Fruit fly (Drosophila melanogaster) whole organism, prepupa: ENCODE measurements around the gene Rbp1-like.

Experiments
- Blimp-1 ChIP-seq: fragments of 200-800 bp; sonication (Bioruptor generic); optimal IDR thresholded peaks from 3 replicates; lab custom pipeline; 2017; ENCODE audit warnings: missing biosample characterization, missing genetic modification characterization, mild to moderate bottlenecking, moderate library complexity, missing genetic modification reagents
- CG10631 ChIP-seq: fragments of 200-800 bp; sonication (Bioruptor generic); optimal IDR thresholded peaks from 2 replicates; lab custom pipeline; 2016; ENCODE audit warnings: missing biosample characterization, missing genetic modification characterization
- CG11294 ChIP-seq: fragments of 200-800 bp; sonication (Bioruptor generic); IDR thresholded peaks from 2 replicates; pipeline ENCODE4 v1.3.6; 2022; ENCODE audit warnings: missing biosample characterization, missing genetic modification characterization
- CG11762 ChIP-seq: fragments of 200-800 bp; sonication (Bioruptor generic); optimal IDR thresholded peaks from 3 replicates; lab custom pipeline; 2016; ENCODE audit warnings: missing biosample characterization, missing genetic modification characterization; ENCODE audit not compliant: insufficient read depth
- CG11902 ChIP-seq: fragments of 200-800 bp; sonication (Bioruptor generic); optimal IDR thresholded peaks from 3 replicates; lab custom pipeline; 2016; ENCODE audit warnings: missing biosample characterization, missing genetic modification characterization
- CG1621 ChIP-seq: fragments of 200-800 bp; sonication (Bioruptor generic); optimal IDR thresholded peaks from 3 replicates; lab custom pipeline; 2018; ENCODE audit warnings: missing biosample characterization, mild to moderate bottlenecking, missing genetic modification characterization
- CG16779 ChIP-seq: fragments of 200-800 bp; sonication (Bioruptor generic); optimal IDR thresholded peaks from 3 replicates; lab custom pipeline; 2017; ENCODE audit warnings: missing biosample characterization, mild to moderate bottlenecking, missing genetic modification characterization
- CG3032 ChIP-seq: fragments of 200-800 bp; optimal IDR thresholded peaks from 2 replicates; lab custom pipeline; 2019; ENCODE audit warnings: missing biosample characterization, mild to moderate bottlenecking, missing genetic modification characterization, moderate library complexity
- CG32006 ChIP-seq: fragments of 200-800 bp; sonication (Bioruptor generic); optimal IDR thresholded peaks from 3 replicates; lab custom pipeline; 2017; ENCODE audit warnings: missing biosample characterization, mild to moderate bottlenecking, missing genetic modification characterization
- CG34406 ChIP-seq: fragments of 200-800 bp; sonication (Bioruptor generic); optimal IDR thresholded peaks from 3 replicates; lab custom pipeline; 2016; ENCODE audit warnings: missing biosample characterization, missing genetic modification characterization
- CG3919 ChIP-seq: fragments of 200-800 bp; sonication (Bioruptor generic); optimal IDR thresholded peaks from 3 replicates; lab custom pipeline; 2016; ENCODE audit warnings: missing biosample characterization, missing genetic modification characterization
- CG6163 ChIP-seq: fragments of 200-800 bp; sonication (Bioruptor generic); IDR thresholded peaks from 3 replicates; pipeline ENCODE4 v1.3.6; 2022; ENCODE audit warnings: missing biosample characterization, missing genetic modification characterization
- CG6276 ChIP-seq: fragments of 200-800 bp; sonication (Bioruptor generic); optimal IDR thresholded peaks from 2 replicates; lab custom pipeline; 2017; ENCODE audit warnings: missing biosample characterization, mild to moderate bottlenecking, missing genetic modification characterization
- CG6792 ChIP-seq: fragments of 200-800 bp; sonication (Bioruptor generic); optimal IDR thresholded peaks from 3 replicates; lab custom pipeline; 2016; ENCODE audit warnings: missing biosample characterization, missing genetic modification characterization
- CG6854 ChIP-seq: fragments of 200-800 bp; sonication (Bioruptor generic); optimal IDR thresholded peaks from 2 replicates; lab custom pipeline; 2017; ENCODE audit warnings: missing biosample characterization, mild to moderate bottlenecking, missing genetic modification characterization
- CG7368 ChIP-seq: fragments of 200-800 bp; sonication (Bioruptor generic); optimal IDR thresholded peaks from 3 replicates; lab custom pipeline; 2016; ENCODE audit warnings: missing biosample characterization, missing genetic modification characterization
- CG8119 ChIP-seq: fragments of 200-800 bp; sonication (Bioruptor generic); IDR thresholded peaks from 3 replicates; pipeline ENCODE4 v1.3.6; 2022; ENCODE audit warnings: missing biosample characterization, missing genetic modification characterization
- CG8632 ChIP-seq: fragments of 200-800 bp; sonication (Bioruptor generic); optimal IDR thresholded peaks from 3 replicates; lab custom pipeline; 2016; ENCODE audit warnings: missing biosample characterization, missing genetic modification characterization
- CG9139 ChIP-seq: fragments of 200-800 bp; sonication (Bioruptor generic); optimal IDR thresholded peaks from 3 replicates; lab custom pipeline; 2017; ENCODE audit warnings: missing biosample characterization, mild to moderate bottlenecking, missing genetic modification characterization
- Eip75B ChIP-seq: fragments of 200-800 bp; sonication (Bioruptor generic); optimal IDR thresholded peaks from 3 replicates; lab custom pipeline; 2016; ENCODE audit warnings: missing biosample characterization, missing genetic modification characterization
- Eip78C ChIP-seq: fragments of 200-800 bp; sonication (Bioruptor generic); peaks from one replicate; lab custom pipeline; 2016; ENCODE audit warnings: missing biosample characterization, missing genetic modification characterization
- Eip93F ChIP-seq: fragments of 200-800 bp; sonication (Bioruptor generic); optimal IDR thresholded peaks from 2 replicates; lab custom pipeline; 2016; ENCODE audit warnings: missing biosample characterization, mild to moderate bottlenecking, missing genetic modification characterization
- Ets21C ChIP-seq: fragments of 200-800 bp; sonication (Bioruptor generic); optimal IDR thresholded peaks from 3 replicates; lab custom pipeline; 2016; ENCODE audit warnings: missing biosample characterization, missing genetic modification characterization
- Ets96B ChIP-seq: fragments of 200-800 bp; optimal IDR thresholded peaks from 2 replicates; lab custom pipeline; 2019; ENCODE audit warnings: missing biosample characterization, mild to moderate bottlenecking, missing genetic modification characterization, moderate library complexity
- Hr38 ChIP-seq: sonication (Bioruptor generic); optimal IDR thresholded peaks from 2 replicates; lab custom pipeline; 2016; ENCODE audit warnings: missing biosample characterization, missing genetic modification characterization
- Hr4 ChIP-seq: fragments of 200-800 bp; sonication (Bioruptor generic); optimal IDR thresholded peaks from 3 replicates; lab custom pipeline; 2016; ENCODE audit warnings: missing biosample characterization, missing genetic modification characterization
- Met ChIP-seq: fragments of 200-800 bp; sonication (Bioruptor generic); optimal IDR thresholded peaks from 3 replicates; lab custom pipeline; 2016; ENCODE audit warnings: missing biosample characterization, missing genetic modification characterization
- Sox102F ChIP-seq: fragments of 200-800 bp; sonication (Bioruptor generic); optimal IDR thresholded peaks from 2 replicates; lab custom pipeline; 2016; ENCODE audit warnings: missing biosample characterization, mild to moderate bottlenecking, missing genetic modification characterization
- Sox14 ChIP-seq: fragments of 200-800 bp; sonication (Bioruptor generic); optimal IDR thresholded peaks from 3 replicates; lab custom pipeline; 2016; ENCODE audit warnings: missing biosample characterization, missing genetic modification characterization
- Sox15 ChIP-seq: fragments of 200-800 bp; sonication (Bioruptor generic); optimal IDR thresholded peaks from 3 replicates; lab custom pipeline; 2016; ENCODE audit warnings: missing biosample characterization, missing genetic modification characterization
- achi ChIP-seq: fragments of 200-800 bp; sonication (Bioruptor generic); optimal IDR thresholded peaks from 3 replicates; lab custom pipeline; 2016; ENCODE audit warnings: missing biosample characterization, missing genetic modification characterization
- acj6 ChIP-seq: fragments of 200-800 bp; sonication (Bioruptor generic); optimal IDR thresholded peaks from 3 replicates; lab custom pipeline; 2016; ENCODE audit warnings: missing biosample characterization, missing genetic modification characterization
- dac ChIP-seq: fragments of 200-800 bp; sonication (Bioruptor generic); optimal IDR thresholded peaks from 2 replicates; lab custom pipeline; 2017; ENCODE audit warnings: missing biosample characterization, mild to moderate bottlenecking, missing genetic modification characterization
- dsx ChIP-seq: fragments of 200-800 bp; optimal IDR thresholded peaks from 3 replicates; lab custom pipeline; 2019; ENCODE audit warnings: missing biosample characterization, mild to moderate bottlenecking, missing genetic modification characterization, moderate library complexity; ENCODE audit not compliant: poor library complexity, severe bottlenecking
- eg ChIP-seq: fragments of 200-800 bp; sonication (Bioruptor generic); IDR thresholded peaks from 3 replicates; pipeline ENCODE4 v1.3.6; 2022; ENCODE audit warnings: missing biosample characterization, missing genetic modification characterization
- esn ChIP-seq: fragments of 200-800 bp; sonication (Bioruptor generic); optimal IDR thresholded peaks from 2 replicates; lab custom pipeline; 2016; ENCODE audit warnings: missing biosample characterization, mild to moderate bottlenecking, missing genetic modification characterization, moderate library complexity
- fd59A ChIP-seq: fragments of 200-800 bp; sonication (Bioruptor generic); optimal IDR thresholded peaks from 2 replicates; lab custom pipeline; 2017; ENCODE audit warnings: missing biosample characterization, mild to moderate bottlenecking, missing genetic modification characterization, missing genetic modification reagents
- fkh ChIP-seq: fragments of 200-800 bp; sonication (Bioruptor generic); optimal IDR thresholded peaks from 3 replicates; lab custom pipeline; 2017; ENCODE audit warnings: missing biosample characterization, mild to moderate bottlenecking, missing genetic modification characterization, moderate library complexity
- lz ChIP-seq: fragments of 200-800 bp; sonication (Bioruptor generic); optimal IDR thresholded peaks from 3 replicates; lab custom pipeline; 2016; ENCODE audit warnings: missing biosample characterization, missing genetic modification characterization
- net ChIP-seq: fragments of 200-800 bp; sonication (Bioruptor generic); optimal IDR thresholded peaks from 3 replicates; lab custom pipeline; 2016; ENCODE audit warnings: missing biosample characterization, missing genetic modification characterization
- pdm3 ChIP-seq: fragments of 200-800 bp; sonication (Bioruptor generic); optimal IDR thresholded peaks from 3 replicates; lab custom pipeline; 2016; ENCODE audit warnings: missing biosample characterization, missing genetic modification characterization
- salr ChIP-seq, 2 experiments: fragments of 200-800 bp; sonication (Bioruptor generic); optimal IDR thresholded peaks; 3 replicates each; lab custom pipeline; 2016 to 2018; ENCODE audit warnings: missing biosample characterization in 2 of 2, missing genetic modification characterization in 2 of 2, mild to moderate bottlenecking in 1 of 2
- spab ChIP-seq: fragments of 200-800 bp; sonication (Bioruptor generic); optimal IDR thresholded peaks from 2 replicates; lab custom pipeline; 2017; ENCODE audit warnings: missing biosample characterization, mild to moderate bottlenecking, missing genetic modification characterization, missing genetic modification reagents
- ss ChIP-seq, 2 experiments: fragments of 200-800 bp; sonication (Bioruptor generic); optimal IDR thresholded peaks; 2 replicates in 1 of 2; 3 replicates in 1 of 2; lab custom pipeline; 2017 to 2018; ENCODE audit warnings: mild to moderate bottlenecking in 2 of 2, missing biosample characterization in 2 of 2, missing genetic modification characterization in 2 of 2, moderate library complexity in 1 of 2
- svp ChIP-seq: fragments of 200-800 bp; sonication (Bioruptor generic); peaks from one replicate; lab custom pipeline; 2016; ENCODE audit warnings: missing biosample characterization, missing genetic modification characterization
- topi ChIP-seq: fragments of 200-800 bp; sonication (Bioruptor generic); optimal IDR thresholded peaks from 3 replicates; lab custom pipeline; 2016; ENCODE audit warnings: missing biosample characterization, missing genetic modification characterization
- vri ChIP-seq: fragments of 200-800 bp; sonication (Bioruptor generic); optimal IDR thresholded peaks from 3 replicates; lab custom pipeline; 2016; ENCODE audit warnings: missing biosample characterization, mild to moderate bottlenecking, missing genetic modification characterization

Rbp1-like gene

DNA sequence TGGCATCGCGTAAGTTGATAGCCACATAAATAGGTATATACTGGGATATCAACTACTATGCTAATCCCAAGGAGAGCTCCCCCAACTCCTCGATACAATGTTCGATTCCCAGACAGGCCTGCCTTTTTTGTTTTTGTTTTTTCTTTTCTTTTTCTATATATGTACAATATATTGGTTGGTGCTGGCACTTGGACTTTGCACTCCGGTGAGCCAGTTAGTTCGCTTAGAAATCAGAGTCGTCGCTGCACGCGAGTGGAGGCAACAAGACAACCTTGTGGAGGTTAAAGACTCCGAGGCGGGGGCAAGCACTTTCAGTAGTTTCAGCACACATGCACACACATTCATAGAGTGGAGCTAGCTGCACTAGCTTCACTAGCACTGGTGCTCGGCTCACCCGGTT is 21.6 kb upstream of the Rbp1-like start (continued):
- no peak for TF ChIP-seq Blimp-1 (GFP tag; lab: Kevin White, UChicago)
- TF ChIP-seq Ets96B (tag; lab: Kevin White, UChicago), result no peak
- TF ChIP-seq fd59A, result no peak
- TF ChIP-seq dsx (GFP tag; lab: Kevin White, UChicago), result peak; percentile 79
- no peak for TF ChIP-seq Eip75B (GFP tag; lab: Kevin White, UChicago)
- no peak for TF ChIP-seq acj6 (GFP tag; lab: Kevin White, UChicago)
- no peak for TF ChIP-seq CG10631 (GFP tag; lab: Kevin White, UChicago)
- peak; percentile 56; the same call in 2 of the 3 replicates for TF ChIP-seq eg
- TF ChIP-seq vri, result no peak
- no peak for TF ChIP-seq CG8632
- no peak for TF ChIP-seq fkh (GFP tag; lab: Kevin White, UChicago)
- peak; percentile 62 for TF ChIP-seq CG9139
- TF ChIP-seq CG11762 (GFP tag; lab: Kevin White, UChicago), result no peak
- TF ChIP-seq Eip93F (GFP tag; lab: Kevin White, UChicago), result no peak
- TF ChIP-seq CG7368, result no peak
- no peak for TF ChIP-seq CG6163 (GFP tag; lab: Robert Waterston, UW)
- peak; percentile 44 for TF ChIP-seq CG16779
- TF ChIP-seq net (GFP tag; lab: Kevin White, UChicago), result no peak
- no peak for TF ChIP-seq salr (GFP tag; optimal IDR thresholded peaks at IDR 0.05; lab: Kevin White, UChicago)
- TF ChIP-seq svp (GFP tag; lab: Kevin White, UChicago), result no peak
- no peak for TF ChIP-seq Hr38 (GFP tag; lab: Kevin White, UChicago)
- no peak for TF ChIP-seq CG3032 (tag; lab: Kevin White, UChicago)
- TF ChIP-seq achi (GFP tag; lab: Kevin White, UChicago), result no peak
- no peak for TF ChIP-seq Eip78C
- TF ChIP-seq pdm3 (GFP tag; lab: Kevin White, UChicago), result no peak

DNA sequence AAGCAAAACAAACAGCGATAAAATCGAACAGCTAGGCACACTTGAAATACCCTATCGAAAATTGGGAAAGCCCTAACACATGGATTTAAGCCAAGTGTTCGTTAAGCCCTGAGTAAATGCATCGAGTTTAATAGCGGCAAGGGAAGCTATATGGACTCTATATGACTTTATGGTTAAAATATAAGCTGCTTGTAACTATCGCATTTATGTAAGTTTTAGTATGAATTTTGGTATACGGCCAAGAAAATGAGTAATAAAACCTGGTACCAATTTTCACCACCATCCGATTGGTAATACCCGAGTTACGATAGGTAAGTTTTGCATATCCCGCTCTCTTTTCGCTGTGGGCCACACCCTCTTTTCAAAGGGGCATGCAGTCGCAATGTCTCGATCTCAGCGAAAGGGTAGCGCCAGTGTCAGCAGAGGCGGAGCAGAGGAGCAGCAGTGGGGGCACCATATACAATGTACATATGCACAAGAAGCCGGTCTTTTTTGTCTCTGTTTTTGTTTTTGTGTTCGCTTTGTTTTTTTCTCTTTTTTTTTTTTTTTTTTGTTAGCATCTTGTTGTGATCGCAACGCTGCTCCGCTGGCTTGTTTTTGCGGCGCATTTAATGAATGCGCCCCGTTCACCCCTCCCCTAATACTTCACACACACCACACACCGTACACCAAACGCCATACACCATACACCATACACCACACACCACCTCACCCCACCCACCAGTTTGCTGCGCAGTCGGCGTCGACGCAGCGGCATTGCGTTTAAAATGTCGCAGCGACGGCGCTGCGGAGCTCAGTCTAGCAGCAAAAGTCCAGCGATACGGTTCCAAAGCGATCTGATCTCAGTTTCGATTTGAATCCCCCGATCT is 19.5 kb upstream of the Rbp1-like start, which contains the start of gene GstT4:
Gene GstT4 (plus strand): TSS at position 788 of the 869 bp plus-strand sequence.
- TF ChIP-seq CG3919 (GFP tag; lab: Kevin White, UChicago), result peak; percentile 92
- TF ChIP-seq achi (GFP tag; lab: Kevin White, UChicago), result peak; percentile 92
- peak; percentile 75 for TF ChIP-seq CG6854
- TF ChIP-seq Met (GFP tag; lab: Kevin White, UChicago), result peak; percentile 70
- TF ChIP-seq CG6792 (GFP tag; lab: Kevin White, UChicago), result peak; percentile 94
- TF ChIP-seq CG8119 (GFP tag; lab: Robert Waterston, UW), result peak; percentile 98
- peak; percentile 90 for TF ChIP-seq CG6276 (GFP tag; lab: Kevin White, UChicago)
- peak; percentile 85 for TF ChIP-seq Sox102F (GFP tag; lab: Kevin White, UChicago)
- TF ChIP-seq CG9139, result peak; percentile 97
- TF ChIP-seq Sox14, result peak; percentile 93
- peak; percentile 82 for TF ChIP-seq CG11294 (GFP tag; lab: Robert Waterston, UW)
- TF ChIP-seq topi (GFP tag; lab: Kevin White, UChicago), result peak; percentile 83
- peak; percentile 89 for TF ChIP-seq spab (GFP tag; lab: Kevin White, UChicago)
- TF ChIP-seq CG8632, result peak; percentile 90
- peak; percentile 96 to 98 for TF ChIP-seq ss (GFP tag; optimal IDR thresholded peaks at IDR 0.05; lab: Kevin White, UChicago)
- TF ChIP-seq salr (GFP tag; optimal IDR thresholded peaks at IDR 0.05; lab: Kevin White, UChicago), result peak; percentile 64 to 94
- TF ChIP-seq Hr4, result peak; percentile 69
- peak; percentile 85 for TF ChIP-seq esn (GFP tag; lab: Kevin White, UChicago)
- peak; percentile 96 for TF ChIP-seq CG10631 (GFP tag; lab: Kevin White, UChicago)
- TF ChIP-seq Eip75B (GFP tag; lab: Kevin White, UChicago), result peak; percentile 94
- peak; percentile 91 for TF ChIP-seq CG11762 (GFP tag; lab: Kevin White, UChicago)
- peak; percentile 69 for TF ChIP-seq dac (GFP tag; lab: Kevin White, UChicago)
- TF ChIP-seq fd59A, result peak; percentile 61
- TF ChIP-seq CG32006, result peak; percentile 70
- peak; percentile 59 for TF ChIP-seq Ets21C (GFP tag; lab: Kevin White, UChicago)
- peak; percentile 25 for TF ChIP-seq CG11902 (GFP tag; lab: Kevin White, UChicago)
- peak; percentile 81 for TF ChIP-seq lz (GFP tag; lab: Kevin White, UChicago)
- peak; percentile 38 for TF ChIP-seq Sox15 (GFP tag; lab: Kevin White, UChicago)
- peak; percentile 89 for TF ChIP-seq CG3032 (tag; lab: Kevin White, UChicago)
- TF ChIP-seq CG1621 (tag; lab: Kevin White, UChicago), result peak; percentile 91
- TF ChIP-seq CG34406 (GFP tag; lab: Kevin White, UChicago), result peak; percentile 91
- peak; percentile 79 for TF ChIP-seq acj6 (GFP tag; lab: Kevin White, UChicago)
- peak; percentile 64 for TF ChIP-seq Eip93F (GFP tag; lab: Kevin White, UChicago)
- peak; percentile 96 for TF ChIP-seq svp (GFP tag; lab: Kevin White, UChicago)
